Fruit fly (Drosophila melanogaster) whole organism, prepupa: ENCODE measurements around the gene tsl.

Source experiments
- Blimp-1 ChIP-seq: fragments of 200-800 bp; sonication (Bioruptor generic); optimal IDR thresholded peaks from 3 replicates; lab custom pipeline; 2017; ENCODE audit warnings: missing biosample characterization, missing genetic modification characterization, mild to moderate bottlenecking, moderate library complexity, missing genetic modification reagents
- CG10669 ChIP-seq: fragments of 200-800 bp; sonication (Bioruptor generic); optimal IDR thresholded peaks from 3 replicates; lab custom pipeline; 2018; ENCODE audit warnings: missing biosample characterization, mild to moderate bottlenecking, missing genetic modification characterization, moderate library complexity
- CG11294 ChIP-seq: fragments of 200-800 bp; sonication (Bioruptor generic); IDR thresholded peaks from 2 replicates; pipeline ENCODE4 v1.3.6; 2022; ENCODE audit warnings: missing biosample characterization, missing genetic modification characterization
- CG11762 ChIP-seq: fragments of 200-800 bp; sonication (Bioruptor generic); optimal IDR thresholded peaks from 3 replicates; lab custom pipeline; 2016; ENCODE audit warnings: missing biosample characterization, missing genetic modification characterization; ENCODE audit not compliant: insufficient read depth
- CG15336 ChIP-seq: fragments of 200-800 bp; sonication (Bioruptor generic); IDR thresholded peaks from 2 replicates; pipeline ENCODE4 v1.3.6; 2022; ENCODE audit warnings: missing biosample characterization, missing genetic modification characterization
- CG1621 ChIP-seq: fragments of 200-800 bp; sonication (Bioruptor generic); optimal IDR thresholded peaks from 3 replicates; lab custom pipeline; 2018; ENCODE audit warnings: missing biosample characterization, mild to moderate bottlenecking, missing genetic modification characterization
- CG16779 ChIP-seq: fragments of 200-800 bp; sonication (Bioruptor generic); optimal IDR thresholded peaks from 3 replicates; lab custom pipeline; 2017; ENCODE audit warnings: missing biosample characterization, mild to moderate bottlenecking, missing genetic modification characterization
- CG3032 ChIP-seq: fragments of 200-800 bp; optimal IDR thresholded peaks from 2 replicates; lab custom pipeline; 2019; ENCODE audit warnings: missing biosample characterization, mild to moderate bottlenecking, missing genetic modification characterization, moderate library complexity
- CG31627 ChIP-seq: fragments of 200-800 bp; sonication (Bioruptor generic); optimal IDR thresholded peaks from 3 replicates; lab custom pipeline; 2016; ENCODE audit warnings: missing biosample characterization, missing genetic modification characterization
- CG32006 ChIP-seq: fragments of 200-800 bp; sonication (Bioruptor generic); optimal IDR thresholded peaks from 3 replicates; lab custom pipeline; 2017; ENCODE audit warnings: missing biosample characterization, mild to moderate bottlenecking, missing genetic modification characterization
- CG3919 ChIP-seq: fragments of 200-800 bp; sonication (Bioruptor generic); optimal IDR thresholded peaks from 3 replicates; lab custom pipeline; 2016; ENCODE audit warnings: missing biosample characterization, missing genetic modification characterization
- CG4318 ChIP-seq: fragments of 200-800 bp; sonication (Bioruptor generic); optimal IDR thresholded peaks from 3 replicates; lab custom pipeline; 2017; ENCODE audit warnings: missing biosample characterization, mild to moderate bottlenecking, missing genetic modification characterization
- CG6163 ChIP-seq: fragments of 200-800 bp; sonication (Bioruptor generic); IDR thresholded peaks from 3 replicates; pipeline ENCODE4 v1.3.6; 2022; ENCODE audit warnings: missing biosample characterization, missing genetic modification characterization
- CG6276 ChIP-seq: fragments of 200-800 bp; sonication (Bioruptor generic); optimal IDR thresholded peaks from 2 replicates; lab custom pipeline; 2017; ENCODE audit warnings: missing biosample characterization, mild to moderate bottlenecking, missing genetic modification characterization
- CG6792 ChIP-seq: fragments of 200-800 bp; sonication (Bioruptor generic); optimal IDR thresholded peaks from 3 replicates; lab custom pipeline; 2016; ENCODE audit warnings: missing biosample characterization, missing genetic modification characterization
- CG6808 ChIP-seq: fragments of 200-800 bp; sonication (Bioruptor generic); optimal IDR thresholded peaks from 3 replicates; lab custom pipeline; 2017; ENCODE audit warnings: missing biosample characterization, missing genetic modification characterization, mild to moderate bottlenecking, moderate library complexity, missing genetic modification reagents
- CG6854 ChIP-seq: fragments of 200-800 bp; sonication (Bioruptor generic); optimal IDR thresholded peaks from 2 replicates; lab custom pipeline; 2017; ENCODE audit warnings: missing biosample characterization, mild to moderate bottlenecking, missing genetic modification characterization
- CG7368 ChIP-seq: fragments of 200-800 bp; sonication (Bioruptor generic); optimal IDR thresholded peaks from 3 replicates; lab custom pipeline; 2016; ENCODE audit warnings: missing biosample characterization, missing genetic modification characterization
- CG8119 ChIP-seq: fragments of 200-800 bp; sonication (Bioruptor generic); IDR thresholded peaks from 3 replicates; pipeline ENCODE4 v1.3.6; 2022; ENCODE audit warnings: missing biosample characterization, missing genetic modification characterization
- CG8319 ChIP-seq: fragments of 200-800 bp; sonication (Bioruptor generic); optimal IDR thresholded peaks from 3 replicates; lab custom pipeline; 2016; ENCODE audit warnings: missing biosample characterization, missing genetic modification characterization
- Eip75B ChIP-seq: fragments of 200-800 bp; sonication (Bioruptor generic); optimal IDR thresholded peaks from 3 replicates; lab custom pipeline; 2016; ENCODE audit warnings: missing biosample characterization, missing genetic modification characterization
- Eip78C ChIP-seq: fragments of 200-800 bp; sonication (Bioruptor generic); peaks from one replicate; lab custom pipeline; 2016; ENCODE audit warnings: missing biosample characterization, missing genetic modification characterization
- Eip93F ChIP-seq: fragments of 200-800 bp; sonication (Bioruptor generic); optimal IDR thresholded peaks from 2 replicates; lab custom pipeline; 2016; ENCODE audit warnings: missing biosample characterization, mild to moderate bottlenecking, missing genetic modification characterization
- Ets96B ChIP-seq: fragments of 200-800 bp; optimal IDR thresholded peaks from 2 replicates; lab custom pipeline; 2019; ENCODE audit warnings: missing biosample characterization, mild to moderate bottlenecking, missing genetic modification characterization, moderate library complexity
- Gug ChIP-seq: fragments of 200-800 bp; sonication (Bioruptor generic); IDR thresholded peaks from 2 replicates; pipeline ENCODE4 v1.3.6; 2022; ENCODE audit warnings: missing biosample characterization, missing genetic modification characterization
- Hr4 ChIP-seq: fragments of 200-800 bp; sonication (Bioruptor generic); optimal IDR thresholded peaks from 3 replicates; lab custom pipeline; 2016; ENCODE audit warnings: missing biosample characterization, missing genetic modification characterization
- Met ChIP-seq: fragments of 200-800 bp; sonication (Bioruptor generic); optimal IDR thresholded peaks from 3 replicates; lab custom pipeline; 2016; ENCODE audit warnings: missing biosample characterization, missing genetic modification characterization
- OdsH ChIP-seq: fragments of 200-800 bp; sonication (Bioruptor generic); optimal IDR thresholded peaks from 3 replicates; lab custom pipeline; 2016; ENCODE audit warnings: missing biosample characterization, missing genetic modification characterization
- Smox ChIP-seq: fragments of 200-800 bp; sonication (Bioruptor generic); optimal IDR thresholded peaks from 3 replicates; lab custom pipeline; 2016; ENCODE audit warnings: missing biosample characterization, missing genetic modification characterization
- Sox102F ChIP-seq: fragments of 200-800 bp; sonication (Bioruptor generic); optimal IDR thresholded peaks from 2 replicates; lab custom pipeline; 2016; ENCODE audit warnings: missing biosample characterization, mild to moderate bottlenecking, missing genetic modification characterization
- Sox14 ChIP-seq: fragments of 200-800 bp; sonication (Bioruptor generic); optimal IDR thresholded peaks from 3 replicates; lab custom pipeline; 2016; ENCODE audit warnings: missing biosample characterization, missing genetic modification characterization
- Sox15 ChIP-seq: fragments of 200-800 bp; sonication (Bioruptor generic); optimal IDR thresholded peaks from 3 replicates; lab custom pipeline; 2016; ENCODE audit warnings: missing biosample characterization, missing genetic modification characterization
- acj6 ChIP-seq: fragments of 200-800 bp; sonication (Bioruptor generic); optimal IDR thresholded peaks from 3 replicates; lab custom pipeline; 2016; ENCODE audit warnings: missing biosample characterization, missing genetic modification characterization
- cyc ChIP-seq: fragments of 200-800 bp; sonication (Bioruptor generic); optimal IDR thresholded peaks from 3 replicates; lab custom pipeline; 2016; ENCODE audit warnings: missing biosample characterization, missing genetic modification characterization
- dac ChIP-seq: fragments of 200-800 bp; sonication (Bioruptor generic); optimal IDR thresholded peaks from 2 replicates; lab custom pipeline; 2017; ENCODE audit warnings: missing biosample characterization, mild to moderate bottlenecking, missing genetic modification characterization
- dsx ChIP-seq: fragments of 200-800 bp; optimal IDR thresholded peaks from 3 replicates; lab custom pipeline; 2019; ENCODE audit warnings: missing biosample characterization, mild to moderate bottlenecking, missing genetic modification characterization, moderate library complexity; ENCODE audit not compliant: poor library complexity, severe bottlenecking
- eg ChIP-seq: fragments of 200-800 bp; sonication (Bioruptor generic); IDR thresholded peaks from 3 replicates; pipeline ENCODE4 v1.3.6; 2022; ENCODE audit warnings: missing biosample characterization, missing genetic modification characterization
- esn ChIP-seq: fragments of 200-800 bp; sonication (Bioruptor generic); optimal IDR thresholded peaks from 2 replicates; lab custom pipeline; 2016; ENCODE audit warnings: missing biosample characterization, mild to moderate bottlenecking, missing genetic modification characterization, moderate library complexity
- fd85E ChIP-seq: fragments of 200-800 bp; sonication (Bioruptor generic); optimal IDR thresholded peaks from 3 replicates; lab custom pipeline; 2016; ENCODE audit warnings: missing biosample characterization, missing genetic modification characterization
- lz ChIP-seq: fragments of 200-800 bp; sonication (Bioruptor generic); optimal IDR thresholded peaks from 3 replicates; lab custom pipeline; 2016; ENCODE audit warnings: missing biosample characterization, missing genetic modification characterization
- net ChIP-seq: fragments of 200-800 bp; sonication (Bioruptor generic); optimal IDR thresholded peaks from 3 replicates; lab custom pipeline; 2016; ENCODE audit warnings: missing biosample characterization, missing genetic modification characterization
- pdm3 ChIP-seq: fragments of 200-800 bp; sonication (Bioruptor generic); optimal IDR thresholded peaks from 3 replicates; lab custom pipeline; 2016; ENCODE audit warnings: missing biosample characterization, missing genetic modification characterization
- svp ChIP-seq: fragments of 200-800 bp; sonication (Bioruptor generic); peaks from one replicate; lab custom pipeline; 2016; ENCODE audit warnings: missing biosample characterization, missing genetic modification characterization
- topi ChIP-seq: fragments of 200-800 bp; sonication (Bioruptor generic); optimal IDR thresholded peaks from 3 replicates; lab custom pipeline; 2016; ENCODE audit warnings: missing biosample characterization, missing genetic modification characterization

Gene tsl

dm6 chr3R:21807264-21807663 is 24.9 kb upstream of the tsl start:
- TF ChIP-seq OdsH (GFP tag; lab: Kevin White, UChicago) (no peak), svp (no peak), CG6276 (GFP tag; lab: Kevin White, UChicago) (no peak), Blimp-1 (GFP tag; lab: Kevin White, UChicago) (no peak), CG10669 (GFP tag; lab: Kevin White, UChicago) (no peak), CG6808 (GFP tag; lab: Kevin White, UChicago) (no peak), CG6163 (GFP tag; lab: Robert Waterston, UW) (no peak), dsx (GFP tag; lab: Kevin White, UChicago) (no peak), lz (no peak), esn (GFP tag; lab: Kevin White, UChicago) (no peak), CG7368 (GFP tag; lab: Kevin White, UChicago) (no peak), eg (GFP tag; lab: Robert Waterston, UW) (no peak)

DNA sequence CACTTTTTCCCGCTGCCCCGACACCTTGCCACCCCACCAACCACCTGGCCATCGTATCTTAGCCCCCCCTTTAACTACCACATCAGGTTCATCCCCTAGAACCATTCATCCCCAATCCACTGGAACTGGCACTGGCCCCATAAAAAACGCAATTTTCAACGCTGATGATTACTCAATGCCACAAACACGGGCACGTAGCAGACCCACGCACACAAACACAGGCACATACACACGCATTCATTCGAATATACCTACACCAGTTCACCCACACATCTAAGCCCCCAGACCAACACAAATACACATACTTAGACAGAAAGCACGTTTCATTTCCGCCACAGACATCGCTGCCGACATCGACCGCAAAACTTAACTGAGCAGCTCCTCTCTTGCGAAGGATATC is 11.4 kb upstream of the tsl start:
- TF ChIP-seq acj6 (GFP tag; lab: Kevin White, UChicago) = no peak
- no peak for TF ChIP-seq CG7368 (GFP tag; lab: Kevin White, UChicago)
- no peak for TF ChIP-seq Blimp-1 (GFP tag; lab: Kevin White, UChicago)
- TF ChIP-seq CG4318 (GFP tag; lab: Kevin White, UChicago) = no peak
- no peak for TF ChIP-seq CG6808 (GFP tag; lab: Kevin White, UChicago)
- TF ChIP-seq eg (GFP tag; lab: Robert Waterston, UW) = no peak
- no peak for TF ChIP-seq CG11294
- TF ChIP-seq OdsH (GFP tag; lab: Kevin White, UChicago) = no peak
- no peak for TF ChIP-seq CG6854 (GFP tag; lab: Kevin White, UChicago)
- no peak for TF ChIP-seq CG16779 (tag; lab: Kevin White, UChicago)
- no peak for TF ChIP-seq CG31627 (GFP tag; lab: Kevin White, UChicago)
- TF ChIP-seq cyc (GFP tag; lab: Kevin White, UChicago) = no peak
- TF ChIP-seq Hr4 = no peak

- TF ChIP-seq CG4318 (GFP tag; lab: Kevin White, UChicago) (no peak), Sox102F (GFP tag; lab: Kevin White, UChicago) (no peak), CG3032 (tag; lab: Kevin White, UChicago) (no peak), CG8119 (GFP tag; lab: Robert Waterston, UW) (no peak), fd85E (GFP tag; lab: Kevin White, UChicago) (no peak), dac (GFP tag; lab: Kevin White, UChicago) (no peak), CG8319 (GFP tag; lab: Kevin White, UChicago) (no peak), Sox15 (GFP tag; lab: Kevin White, UChicago) (no peak), CG11762 (GFP tag; lab: Kevin White, UChicago) (no peak), eg (GFP tag; lab: Robert Waterston, UW) (no peak), svp (no peak)
Measured at dm6 chr3R:21790392-21790791, 8.1 kb upstream of the tsl start.

dm6 chr3R:21781448-21781847 is 888 bp downstream of the tsl start:
- TF ChIP-seq CG16779 (tag; lab: Kevin White, UChicago) (peak; percentile 80), CG32006 (GFP tag; lab: Kevin White, UChicago) (peak; percentile 88), Smox (peak; percentile 91), CG3919 (GFP tag; lab: Kevin White, UChicago) (peak; percentile 94), CG3032 (tag; lab: Kevin White, UChicago) (peak; percentile 95), Met (GFP tag; lab: Kevin White, UChicago) (peak; percentile 92), CG15336 (GFP tag; lab: Robert Waterston, UW) (peak; percentile 88), topi (GFP tag; lab: Kevin White, UChicago) (peak; percentile 93), CG6163 (GFP tag; lab: Robert Waterston, UW) (peak; percentile 87), Eip75B (GFP tag; lab: Kevin White, UChicago) (peak; percentile 93), Sox15 (GFP tag; lab: Kevin White, UChicago) (peak; percentile 88), pdm3 (peak; percentile 91), net (GFP tag; lab: Kevin White, UChicago) (peak; percentile 91), CG1621 (tag; lab: Kevin White, UChicago) (peak; percentile 90), dsx (GFP tag; lab: Kevin White, UChicago) (peak; percentile 92), CG10669 (GFP tag; lab: Kevin White, UChicago) (peak; percentile 94), OdsH (GFP tag; lab: Kevin White, UChicago) (peak; percentile 93), Sox14 (GFP tag; lab: Kevin White, UChicago) (peak; percentile 94), Gug (GFP tag; lab: Robert Waterston, UW) (peak; percentile 77), Ets96B (tag; lab: Kevin White, UChicago) (peak; percentile 95), CG11762 (GFP tag; lab: Kevin White, UChicago) (peak; percentile 90), acj6 (GFP tag; lab: Kevin White, UChicago) (peak; percentile 95), Blimp-1 (GFP tag; lab: Kevin White, UChicago) (peak; percentile 64), Eip93F (GFP tag; lab: Kevin White, UChicago) (peak; percentile 29), CG6792 (GFP tag; lab: Kevin White, UChicago) (peak; percentile 92), Eip78C (GFP tag; lab: Kevin White, UChicago) (peak; percentile 99)
